Worm (Caenorhabditis elegans): ENCODE data around the gene srh-182.

DNA sequence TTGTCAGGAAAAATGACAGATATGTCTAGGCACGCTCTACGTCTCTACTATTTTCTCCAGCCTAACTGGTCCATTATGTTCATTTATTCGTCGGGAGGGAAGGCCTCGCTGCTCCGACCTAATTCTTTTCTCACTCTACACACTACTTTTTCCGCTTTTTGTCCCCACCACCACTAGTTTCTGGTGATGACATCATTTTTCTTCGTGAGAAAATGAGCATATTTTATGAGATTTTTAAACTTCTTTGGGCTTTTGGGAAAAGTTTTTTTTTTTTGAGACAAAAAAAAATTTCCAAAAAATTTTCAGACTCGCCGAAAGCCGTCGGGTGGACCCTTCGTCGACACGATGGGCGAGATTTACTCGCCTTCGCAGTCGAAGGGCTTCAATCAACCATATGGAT lies 18.6 kb upstream of the srh-182 start, which contains the start of gene slo-1:
- TF ChIP-seq nhr-25 (tag; optimal IDR thresholded peaks at IDR 0.05; ENCODE audit: borderline replicate concordance, insufficient read depth) (no peak), saeg-2 (GFP tag; IDR thresholded peaks at IDR 0.05) (no peak)

Data from whole organism, L4 larva.